Worm (Caenorhabditis elegans) whole organism, L1 larva: ENCODE results near the gene EGAP1.1.

ENCODE experiments used
- C04F5.9 ChIP-seq: sonication (generic microtip); optimal IDR thresholded peaks from 2 replicates; lab custom pipeline; 2016; ENCODE audit warnings: missing genetic modification characterization, missing compliant biosample characterization
- C16A3.4 ChIP-seq: fragments of 150-350 bp; optimal IDR thresholded peaks from 2 replicates; lab custom pipeline; 2014; ENCODE audit warnings: missing biosample characterization, missing genetic modification characterization
- C34B4.2 ChIP-seq: sonication (generic microtip); optimal IDR thresholded peaks from 2 replicates; lab custom pipeline; 2017; ENCODE audit warnings: mild to moderate bottlenecking, missing genetic modification characterization, missing compliant biosample characterization
- Y116A8C.19 ChIP-seq: sonication (generic microtip); optimal IDR thresholded peaks from 2 replicates; lab custom pipeline; 2016; ENCODE audit warnings: missing compliant biosample characterization, missing genetic modification characterization, borderline replicate concordance
- aha-1 ChIP-seq: fragments of 150-350 bp; optimal IDR thresholded peaks from 2 replicates; lab custom pipeline; 2014; ENCODE audit warnings: missing biosample characterization, missing genetic modification characterization
- ama-1 ChIP-seq: fragments of 150-350 bp; optimal IDR thresholded peaks from 2 replicates; lab custom pipeline; 2014
- blmp-1 ChIP-seq: fragments of 150-350 bp; optimal IDR thresholded peaks from 2 replicates; lab custom pipeline; 2014; ENCODE audit warnings: missing biosample characterization, missing genetic modification characterization
- ceh-63 ChIP-seq: fragments of 200-800 bp; sonication (Bioruptor generic); optimal IDR thresholded peaks from 2 replicates; lab custom pipeline; 2018; ENCODE audit warnings: mild to moderate bottlenecking, missing genetic modification characterization, missing compliant biosample characterization
- ceh-82 ChIP-seq, 3 experiments: fragments of 150-350 bp in 1 of 3; sonication (generic microtip) in 2 of 3; optimal IDR thresholded peaks; 2 replicates each; lab custom pipeline; 2014 to 2017; ENCODE audit warnings: missing biosample characterization in 3 of 3, missing genetic modification characterization in 3 of 3
- ceh-88 ChIP-seq: fragments of 200-800 bp; sonication (Bioruptor generic); IDR thresholded peaks from 2 replicates; pipeline ENCODE4 v1.3.6; 2022; ENCODE audit warnings: missing genetic modification characterization, missing compliant biosample characterization
- ceh-90 ChIP-seq: sonication (generic microtip); optimal IDR thresholded peaks from 2 replicates; lab custom pipeline; 2016; ENCODE audit warnings: missing genetic modification characterization, missing compliant biosample characterization
- ces-1 ChIP-seq: fragments of 150-350 bp; optimal IDR thresholded peaks from 2 replicates; lab custom pipeline; 2014; ENCODE audit warnings: missing biosample characterization, missing genetic modification reagents, missing genetic modification characterization
- dsc-1 ChIP-seq: sonication (generic microtip); optimal IDR thresholded peaks from 2 replicates; lab custom pipeline; 2016; ENCODE audit warnings: mild to moderate bottlenecking, missing genetic modification characterization, missing compliant biosample characterization
- efl-1 ChIP-seq, 4 experiments: fragments of 150-350 bp; optimal IDR thresholded peaks in 3 of 4; peaks in 1 of 4; 1 replicate in 1 of 4; 2 replicates in 3 of 4; lab custom pipeline; 2014; ENCODE audit warnings: missing biosample characterization in 2 of 4, missing genetic modification characterization in 2 of 4, missing genetic modification reagents in 2 of 4
- egl-13 ChIP-seq: sonication (generic microtip); optimal IDR thresholded peaks from 2 replicates; lab custom pipeline; 2016; ENCODE audit warnings: missing genotype, missing genetic modification reagents, missing genetic modification characterization, missing compliant biosample characterization
- elt-3 ChIP-seq, 6 experiments: fragments of 150-350 bp in 1 of 6; sonication (generic microtip); optimal IDR thresholded peaks; 2 replicates each; lab custom pipeline; 2017 to 2018; ENCODE audit warnings: missing biosample characterization in 6 of 6, missing genetic modification characterization in 6 of 6, inconsistent platforms in 1 of 6
- ets-5 ChIP-seq: fragments of 200-800 bp; sonication (Bioruptor generic); IDR thresholded peaks from 2 replicates; pipeline ENCODE4 v1.3.6; 2022; ENCODE audit warnings: missing genetic modification characterization, missing compliant biosample characterization
- fkh-10 ChIP-seq: sonication (generic microtip); optimal IDR thresholded peaks from 2 replicates; lab custom pipeline; 2017; ENCODE audit warnings: missing biosample characterization, missing genetic modification reagents, missing genetic modification characterization
- fos-1 ChIP-seq: fragments of 150-350 bp; optimal IDR thresholded peaks from 2 replicates; lab custom pipeline; 2014; ENCODE audit warnings: missing biosample characterization, missing genetic modification characterization
- grh-1 ChIP-seq: fragments of 200-800 bp; sonication (Bioruptor generic); IDR thresholded peaks from 2 replicates; pipeline ENCODE4 v1.3.6; 2022; ENCODE audit warnings: missing genetic modification reagents, missing genetic modification characterization, missing compliant biosample characterization
- hlh-17 ChIP-seq: fragments of 200-800 bp; sonication (Bioruptor generic); optimal IDR thresholded peaks from 2 replicates; lab custom pipeline; 2018; ENCODE audit warnings: missing genetic modification characterization, mild to moderate bottlenecking, missing compliant biosample characterization, moderate library complexity, borderline replicate concordance
- hlh-4 ChIP-seq: sonication (generic microtip); optimal IDR thresholded peaks from 2 replicates; lab custom pipeline; 2016; ENCODE audit warnings: mild to moderate bottlenecking, missing genetic modification characterization, missing compliant biosample characterization
- hpl-2 ChIP-seq: fragments of 150-350 bp; optimal IDR thresholded peaks from 2 replicates; lab custom pipeline; 2014; ENCODE audit warnings: missing biosample characterization, missing genetic modification reagents, missing genetic modification characterization
- irx-1 ChIP-seq: sonication (generic microtip); optimal IDR thresholded peaks from 2 replicates; lab custom pipeline; 2016; ENCODE audit warnings: missing genetic modification characterization, missing compliant biosample characterization
- jun-1 ChIP-seq: fragments of 150-350 bp; optimal IDR thresholded peaks from 2 replicates; lab custom pipeline; 2014; ENCODE audit warnings: missing biosample characterization, missing genetic modification reagents, missing genetic modification characterization
- lin-13 ChIP-seq: fragments of 150-350 bp; optimal IDR thresholded peaks from 2 replicates; lab custom pipeline; 2014; ENCODE audit warnings: missing biosample characterization, missing genetic modification reagents, missing genetic modification characterization
- lin-14 ChIP-seq: fragments of 200-800 bp; sonication (Bioruptor generic); optimal IDR thresholded peaks from 2 replicates; lab custom pipeline; 2018; ENCODE audit warnings: mild to moderate bottlenecking, missing genetic modification characterization, moderate library complexity, missing compliant biosample characterization
- lin-15B ChIP-seq: fragments of 150-350 bp; sonication (generic microtip); optimal IDR thresholded peaks from 3 replicates; lab custom pipeline; 2014; ENCODE audit warnings: missing biosample characterization, missing genetic modification characterization
- mab-9 ChIP-seq: fragments of 200-800 bp; sonication (Bioruptor generic); IDR thresholded peaks from 2 replicates; pipeline ENCODE4 v1.3.6; 2022; ENCODE audit warnings: missing genetic modification reagents, missing genetic modification characterization, missing compliant biosample characterization
- nhr-11 ChIP-seq: fragments of 150-350 bp; optimal IDR thresholded peaks from 2 replicates; lab custom pipeline; 2014; ENCODE audit warnings: missing biosample characterization, missing genetic modification characterization
- nhr-12 ChIP-seq: sonication (generic microtip); optimal IDR thresholded peaks from 2 replicates; lab custom pipeline; 2017; ENCODE audit warnings: missing biosample characterization, missing genetic modification characterization
- nhr-19 ChIP-seq: fragments of 200-800 bp; sonication (Bioruptor generic); conservative IDR thresholded peaks from 2 replicates; pipeline ENCODE4 v1.3.6; 2022; ENCODE audit warnings: missing genetic modification characterization, missing compliant biosample characterization
- nhr-28 ChIP-seq: fragments of 150-350 bp; optimal IDR thresholded peaks from 2 replicates; lab custom pipeline; 2014; ENCODE audit warnings: missing biosample characterization, missing genetic modification characterization
- nhr-47 ChIP-seq: sonication (generic microtip); optimal IDR thresholded peaks from 2 replicates; lab custom pipeline; 2016; ENCODE audit warnings: mild to moderate bottlenecking, missing genetic modification characterization, moderate library complexity, missing compliant biosample characterization
- nhr-71 ChIP-seq: sonication (generic microtip); optimal IDR thresholded peaks from 2 replicates; lab custom pipeline; 2016; ENCODE audit warnings: mild to moderate bottlenecking, missing genetic modification characterization, moderate library complexity, missing compliant biosample characterization
- nhr-77 ChIP-seq: fragments of 150-350 bp; optimal IDR thresholded peaks from 2 replicates; lab custom pipeline; 2014; ENCODE audit warnings: missing biosample characterization, missing genetic modification characterization
- nhr-84 ChIP-seq: sonication (generic microtip); optimal IDR thresholded peaks from 2 replicates; lab custom pipeline; 2017; ENCODE audit warnings: missing biosample characterization, missing genetic modification characterization
- pag-3 ChIP-seq: sonication (generic microtip); optimal IDR thresholded peaks from 2 replicates; lab custom pipeline; 2017; ENCODE audit warnings: missing genetic modification characterization, mild to moderate bottlenecking, missing compliant biosample characterization, antibody characterized with exemption, borderline replicate concordance; ENCODE audit not compliant: insufficient read depth
- pax-3 ChIP-seq: fragments of 200-800 bp; sonication (Bioruptor generic); optimal IDR thresholded peaks from 2 replicates; lab custom pipeline; 2018; ENCODE audit warnings: mild to moderate bottlenecking, missing genetic modification characterization, moderate library complexity, missing compliant biosample characterization
- pqm-1 ChIP-seq: sonication (generic microtip); optimal IDR thresholded peaks from 3 replicates; lab custom pipeline; 2017; ENCODE audit warnings: missing biosample characterization, missing genetic modification characterization
- rnt-1 ChIP-seq: sonication (generic microtip); optimal IDR thresholded peaks from 2 replicates; lab custom pipeline; 2016; ENCODE audit warnings: mild to moderate bottlenecking, missing genetic modification characterization, moderate library complexity, missing compliant biosample characterization
- skn-1 ChIP-seq: fragments of 150-350 bp; optimal IDR thresholded peaks from 2 replicates; lab custom pipeline; 2014; ENCODE audit warnings: missing biosample characterization, missing genetic modification characterization
- snpc-4 ChIP-seq: fragments of 150-350 bp; optimal IDR thresholded peaks from 2 replicates; lab custom pipeline; 2014; ENCODE audit warnings: missing biosample characterization, missing genetic modification characterization
- sptf-1 ChIP-seq: fragments of 150-350 bp; optimal IDR thresholded peaks from 2 replicates; lab custom pipeline; 2014; ENCODE audit warnings: missing biosample characterization, missing genetic modification characterization
- tbx-2 ChIP-seq: sonication (generic microtip); optimal IDR thresholded peaks from 2 replicates; lab custom pipeline; 2016; ENCODE audit warnings: missing genetic modification characterization, missing compliant biosample characterization
- tlp-1 ChIP-seq: fragments of 150-350 bp; optimal IDR thresholded peaks from 2 replicates; lab custom pipeline; 2014; ENCODE audit warnings: missing biosample characterization, missing genetic modification characterization
- unc-62 ChIP-seq: fragments of 150-350 bp; optimal IDR thresholded peaks from 2 replicates; lab custom pipeline; 2014; ENCODE audit warnings: missing biosample characterization, missing genetic modification reagents, missing genetic modification characterization
- unc-86 ChIP-seq: sonication (generic microtip); optimal IDR thresholded peaks from 2 replicates; lab custom pipeline; 2016; ENCODE audit warnings: missing genetic modification characterization, missing compliant biosample characterization
- unc-98 ChIP-seq: fragments of 200-800 bp; sonication (Bioruptor generic); IDR thresholded peaks from 2 replicates; pipeline ENCODE4 v1.3.6; 2022; ENCODE audit warnings: missing genetic modification characterization, missing compliant biosample characterization
- zag-1 ChIP-seq: fragments of 150-350 bp; optimal IDR thresholded peaks from 2 replicates; lab custom pipeline; 2014; ENCODE audit warnings: missing biosample characterization, missing genetic modification characterization
- zip-4 ChIP-seq: fragments of 200-800 bp; sonication (Bioruptor generic); optimal IDR thresholded peaks from 2 replicates; lab custom pipeline; 2018; ENCODE audit warnings: mild to moderate bottlenecking, missing genetic modification characterization, moderate library complexity, missing compliant biosample characterization
- ztf-11 ChIP-seq, 2 experiments: sonication (generic microtip); optimal IDR thresholded peaks; 2 replicates each; lab custom pipeline; 2016 to 2017; ENCODE audit warnings: missing genetic modification characterization in 2 of 2, missing biosample characterization in 1 of 2, missing compliant biosample characterization in 1 of 2
- ztf-4 ChIP-seq: fragments of 150-350 bp; optimal IDR thresholded peaks from 2 replicates; lab custom pipeline; 2014; ENCODE audit warnings: missing biosample characterization, missing genetic modification characterization

Gene EGAP1.1

ce11 chrIII:5940525-5940974, 3.5 kb upstream of the EGAP1.1 start (continued):
- TF ChIP-seq nhr-12 (tag; lab: Kevin White, UChicago), result no peak
- TF ChIP-seq ceh-82 (tag; optimal IDR thresholded peaks at IDR 0.05; lab: Kevin White, UChicago), result peak in 1 of 3 experiments; percentile 67
- no peak for TF ChIP-seq fkh-10 (GFP tag; lab: Kevin White, UChicago)
- no peak for TF ChIP-seq ceh-90 (tag; lab: Kevin White, UChicago)
- peak; percentile 84 for TF ChIP-seq lin-14 (GFP tag; lab: Kevin White, UChicago)
- no peak for TF ChIP-seq tlp-1 (tag; lab: Kevin White, UChicago)
- TF ChIP-seq ces-1, result no peak
- no peak for TF ChIP-seq mab-9 (GFP tag; lab: Robert Waterston, UW)
- no peak for TF ChIP-seq lin-15B (tag; lab: Kevin White, UChicago)
- TF ChIP-seq pag-3 (tag; lab: Kevin White, UChicago), result no peak
- TF ChIP-seq blmp-1 (tag; lab: Kevin White, UChicago), result peak; percentile 36
- TF ChIP-seq ztf-11 (tag; optimal IDR thresholded peaks at IDR 0.05; lab: Kevin White, UChicago), result peak in 1 of 2 experiments; percentile 38
- TF ChIP-seq irx-1, result peak; percentile 21
- TF ChIP-seq ceh-88 (GFP tag; lab: Robert Waterston, UW), result no peak
- peak; percentile 46 for TF ChIP-seq snpc-4 (tag; lab: Kevin White, UChicago)
- no peak for TF ChIP-seq Y116A8C.19 (tag; lab: Kevin White, UChicago)
- TF ChIP-seq grh-1 (GFP tag; lab: Robert Waterston, UW), result no peak
- no peak for TF ChIP-seq pax-3 (tag; lab: Kevin White, UChicago)
- peak; percentile 37 for TF ChIP-seq rnt-1
- TF ChIP-seq tbx-2 (tag; lab: Kevin White, UChicago), result peak; percentile 35
- no peak for TF ChIP-seq nhr-11 (tag; lab: Kevin White, UChicago)
- peak; percentile 55 for TF ChIP-seq C16A3.4 (tag; lab: Kevin White, UChicago)
- peak; percentile 19 for TF ChIP-seq fos-1 (tag; lab: Kevin White, UChicago)
- TF ChIP-seq hlh-4, result no peak
- peak; percentile 29 for TF ChIP-seq skn-1 (tag; lab: Kevin White, UChicago)
- peak; percentile 94 for TF ChIP-seq ama-1 (lab: Kevin White, UChicago)
- TF ChIP-seq zip-4, result peak; percentile 56
- TF ChIP-seq dsc-1 (tag; lab: Kevin White, UChicago), result peak; percentile 24
- peak; percentile 55 for TF ChIP-seq nhr-19 (GFP tag; lab: Robert Waterston, UW)
- peak; percentile 26 to 29 for TF ChIP-seq efl-1 (optimal IDR thresholded peaks at IDR 0.05; lab: Kevin White, UChicago)
- peak in 1 of 2 experiments; percentile 78 for TF ChIP-seq efl-1 (GFP tag; optimal IDR thresholded peaks at IDR 0.05 in 1 of 2; lab: Kevin White, UChicago)
- no peak for TF ChIP-seq pqm-1 (tag; lab: Kevin White, UChicago)
- no peak for TF ChIP-seq unc-62 (GFP tag; lab: Kevin White, UChicago)
- no peak for TF ChIP-seq aha-1 (tag; lab: Kevin White, UChicago)
- TF ChIP-seq ets-5 (GFP tag; lab: Robert Waterston, UW), result no peak
- TF ChIP-seq nhr-47 (tag; lab: Kevin White, UChicago), result peak; percentile 49
- TF ChIP-seq ztf-4 (tag; lab: Kevin White, UChicago), result peak; percentile 27
- no peak for TF ChIP-seq C04F5.9 (tag; lab: Kevin White, UChicago)
- no peak for TF ChIP-seq nhr-28 (tag; lab: Kevin White, UChicago)
- no peak for TF ChIP-seq egl-13
- TF ChIP-seq unc-98 (GFP tag; lab: Robert Waterston, UW), result no peak
- peak; percentile 71 for TF ChIP-seq nhr-71 (tag; lab: Kevin White, UChicago)
- peak; percentile 68 for TF ChIP-seq jun-1
- no peak for TF ChIP-seq C34B4.2
- TF ChIP-seq ceh-63 (GFP tag; lab: Kevin White, UChicago), result no peak
- TF ChIP-seq nhr-77 (tag; lab: Kevin White, UChicago), result peak; percentile 3
- TF ChIP-seq lin-13, result peak; percentile 60
- peak; percentile 29 for TF ChIP-seq unc-86
- TF ChIP-seq zag-1 (tag; lab: Kevin White, UChicago), result no peak
- no peak for TF ChIP-seq sptf-1 (tag; lab: Kevin White, UChicago)
- TF ChIP-seq nhr-84 (tag; lab: Kevin White, UChicago), result no peak
- no peak for TF ChIP-seq hpl-2 (GFP tag; lab: Kevin White, UChicago)
- peak in 1 of 6 experiments; percentile 7 for TF ChIP-seq elt-3 (tag; optimal IDR thresholded peaks at IDR 0.05; lab: Kevin White, UChicago)
- no peak for TF ChIP-seq hlh-17 (GFP tag; lab: Kevin White, UChicago)
